Fruit fly (Drosophila melanogaster): ENCODE measurements around the gene CG5577.

Gene CG5577

dm6 chr3L:17842892-17843703, 1.9 kb upstream of the CG5577 start, which contains the start of gene CG5567 (continued):
- TF ChIP-seq H15 (GFP tag; IDR thresholded peaks at IDR 0.05) = no peak
- no peak for TF ChIP-seq Scr (GFP tag; IDR thresholded peaks at IDR 0.05; ENCODE audit: partially characterized antibody)
- TF ChIP-seq CoRest (tag; optimal IDR thresholded peaks at IDR 0.05) = peak; percentile 14
- TF ChIP-seq MESR4 (GFP tag; optimal IDR thresholded peaks at IDR 0.05) = peak; percentile 74
- peak; percentile 85 for TF ChIP-seq scrt (GFP tag; optimal IDR thresholded peaks at IDR 0.05)
- peak in 1 of 2 experiments; percentile 93 for TF ChIP-seq Pdp1 (GFP tag; optimal IDR thresholded peaks at IDR 0.05)
- peak; percentile 97 for TF ChIP-seq D19A (tag; optimal IDR thresholded peaks at IDR 0.05)
- TF ChIP-seq pan (optimal IDR thresholded peaks at IDR 0.05) = no peak
- peak in 1 of 2 experiments; percentile 45 for TF ChIP-seq pan (GFP tag; optimal IDR thresholded peaks at IDR 0.05 in 1 of 2, IDR thresholded peaks at IDR 0.05 in 1 of 2)
- TF ChIP-seq lmd (GFP tag; IDR thresholded peaks at IDR 0.05) = peak; percentile 17; the same call in 1 of the 2 replicates
- TF ChIP-seq ara (GFP tag; IDR thresholded peaks at IDR 0.05) = no peak
- TF ChIP-seq Dp (GFP tag; optimal IDR thresholded peaks at IDR 0.05) = peak; percentile 86
- TF ChIP-seq Fer1 (GFP tag; optimal IDR thresholded peaks at IDR 0.05) = peak; percentile 64
- TF ChIP-seq CG7839 (tag; optimal IDR thresholded peaks at IDR 0.05) = peak; percentile 42
- peak; percentile 23 for TF ChIP-seq gem (tag; optimal IDR thresholded peaks at IDR 0.05)
- TF ChIP-seq ranshi (GFP tag; IDR thresholded peaks at IDR 0.05) = peak; percentile 38; the same call in 1 of the 2 replicates
- peak; percentile 54 for TF ChIP-seq Deaf1 (tag; optimal IDR thresholded peaks at IDR 0.05)
- peak; percentile 46; the same call in 1 of the 3 replicates for TF ChIP-seq CG11695 (GFP tag; IDR thresholded peaks at IDR 0.05)
- TF ChIP-seq Nf-YC (tag; optimal IDR thresholded peaks at IDR 0.05) = peak; percentile 36
- TF ChIP-seq CG12236 (GFP tag; optimal IDR thresholded peaks at IDR 0.05) = no peak
- TF ChIP-seq Dfd (GFP tag; optimal IDR thresholded peaks at IDR 0.05) = no peak
- TF ChIP-seq HmgZ (tag; optimal IDR thresholded peaks at IDR 0.05) = peak; percentile 22
- TF ChIP-seq CG8765 (GFP tag; IDR thresholded peaks at IDR 0.05) = no peak
- no peak for TF ChIP-seq CG2889 (GFP tag; IDR thresholded peaks at IDR 0.05)
- peak; percentile 34 for TF ChIP-seq Meics (GFP tag; optimal IDR thresholded peaks at IDR 0.05)
- TF ChIP-seq CG7928 (GFP tag; optimal IDR thresholded peaks at IDR 0.05) = peak; percentile 10
- no peak for TF ChIP-seq CG12219 (GFP tag; optimal IDR thresholded peaks at IDR 0.05)
- peak; percentile 2 for TF ChIP-seq phol (tag; optimal IDR thresholded peaks at IDR 0.05)
- TF ChIP-seq ftz-f1 (GFP tag; optimal IDR thresholded peaks at IDR 0.05) = peak; percentile 88
- peak in 1 of 2 experiments; percentile 10 for TF ChIP-seq Hr51 (GFP tag; optimal IDR thresholded peaks at IDR 0.05)
- TF ChIP-seq fd64A (GFP tag; optimal IDR thresholded peaks at IDR 0.05) = no peak
- peak; percentile 33; the same call in 1 of the 3 replicates for TF ChIP-seq CG6791 (GFP tag; IDR thresholded peaks at IDR 0.05; ENCODE audit: partially characterized antibody)
- peak; percentile 61; the same call in 1 of the 2 replicates for TF ChIP-seq CG32767 (GFP tag; IDR thresholded peaks at IDR 0.05)
- TF ChIP-seq CG13123 (GFP tag; optimal IDR thresholded peaks at IDR 0.05) = no peak
- peak; percentile 32 for TF ChIP-seq CG2678 (tag; optimal IDR thresholded peaks at IDR 0.05)
- TF ChIP-seq Fer3 (tag; optimal IDR thresholded peaks at IDR 0.05) = peak; percentile 30
- peak in 1 of 2 experiments; percentile 77 for TF ChIP-seq crp (GFP tag; optimal IDR thresholded peaks at IDR 0.05)
- TF ChIP-seq CG13624 (GFP tag; optimal IDR thresholded peaks at IDR 0.05) = peak; percentile 56
- TF ChIP-seq MBD-R2 (GFP tag; IDR thresholded peaks at IDR 0.05) = 0 out of 2 replicates have a peak, but pooled peaks have one; percentile 41
- peak; percentile 29 for TF ChIP-seq CG15269 (tag; optimal IDR thresholded peaks at IDR 0.05)
- no peak for TF ChIP-seq CG6254 (GFP tag; optimal IDR thresholded peaks at IDR 0.05)
- TF ChIP-seq Atf6 (GFP tag; IDR thresholded peaks at IDR 0.05) = 0 out of 2 replicates have a peak, but pooled peaks have one; percentile 25
- no peak for TF ChIP-seq NK7.1 (GFP tag; optimal IDR thresholded peaks at IDR 0.05)
- peak; percentile 87 for TF ChIP-seq row (GFP tag; IDR thresholded peaks at IDR 0.05)
- TF ChIP-seq pzg (GFP tag; optimal IDR thresholded peaks at IDR 0.05) = peak; percentile 30
- no peak for TF ChIP-seq CG9797 (GFP tag; optimal IDR thresholded peaks at IDR 0.05)
- no peak for TF ChIP-seq CG18011 (GFP tag; optimal IDR thresholded peaks at IDR 0.05)

All from whole organism, embryonic.